Worm (Caenorhabditis elegans) whole organism, young adult: ENCODE data around the gene C23G10.11.

ENCODE experiments used
- F52B5.7 ChIP-seq: sonication (generic microtip); optimal IDR thresholded peaks from 2 replicates; lab custom pipeline; 2016; ENCODE audit warnings: mild to moderate bottlenecking, missing genetic modification characterization, missing compliant biosample characterization
- ama-1 ChIP-seq, 3 experiments: fragments of 150-350 bp in 1 of 3; sonication (generic microtip) in 2 of 3; optimal IDR thresholded peaks; 2 replicates each; lab custom pipeline; 2014 to 2018; ENCODE audit warnings: missing biosample characterization in 2 of 3, missing genetic modification characterization in 2 of 3, missing genetic modification reagents in 2 of 3
- ceh-27 ChIP-seq: fragments of 200-800 bp; sonication (Bioruptor generic); optimal IDR thresholded peaks from 2 replicates; lab custom pipeline; 2018; ENCODE audit warnings: mild to moderate bottlenecking, missing genetic modification characterization, moderate library complexity, missing compliant biosample characterization
- hmg-20 ChIP-seq: fragments of 200-800 bp; sonication (Bioruptor generic); IDR thresholded peaks from 2 replicates; pipeline ENCODE4 v1.3.6; 2022; ENCODE audit warnings: missing genetic modification reagents, missing genetic modification characterization, missing compliant biosample characterization
- mes-4 ChIP-seq: sonication (generic microtip); optimal IDR thresholded peaks from 2 replicates; lab custom pipeline; 2016; ENCODE audit warnings: missing genotype, missing genetic modification characterization, missing compliant biosample characterization
- nfya-1 ChIP-seq: sonication (generic microtip); optimal IDR thresholded peaks from 2 replicates; lab custom pipeline; 2017; ENCODE audit warnings: antibody characterized with exemption, missing compliant biosample characterization, missing genetic modification characterization, borderline replicate concordance; ENCODE audit not compliant: insufficient read depth
- unc-62 ChIP-seq: fragments of 150-350 bp; optimal IDR thresholded peaks from 2 replicates; lab custom pipeline; 2014; ENCODE audit warnings: missing biosample characterization, missing genetic modification reagents, missing genetic modification characterization

ce11 chrIII:6260115-6260514, 44.7 kb upstream of the C23G10.11 start, which contains the start of gene srg-2:
- no peak for TF ChIP-seq F52B5.7 (tag; lab: Kevin White, UChicago)
- TF ChIP-seq hmg-20 (GFP tag; lab: Robert Waterston, UW) = no peak
- no peak for TF ChIP-seq nfya-1 (tag; lab: Kevin White, UChicago)
- no peak for TF ChIP-seq mes-4 (tag; lab: Kevin White, UChicago)
- TF ChIP-seq ceh-27 = no peak
- TF ChIP-seq unc-62 (GFP tag; lab: Kevin White, UChicago) = no peak
- no peak for TF ChIP-seq ama-1 (optimal IDR thresholded peaks at IDR 0.05; lab: Kevin White, UChicago)
- no peak for TF ChIP-seq ama-1 (GFP tag; optimal IDR thresholded peaks at IDR 0.05; lab: Kevin White, UChicago)
